Worm (Caenorhabditis elegans): ENCODE measurements around the gene ceh-60.

ceh-60 gene

DNA sequence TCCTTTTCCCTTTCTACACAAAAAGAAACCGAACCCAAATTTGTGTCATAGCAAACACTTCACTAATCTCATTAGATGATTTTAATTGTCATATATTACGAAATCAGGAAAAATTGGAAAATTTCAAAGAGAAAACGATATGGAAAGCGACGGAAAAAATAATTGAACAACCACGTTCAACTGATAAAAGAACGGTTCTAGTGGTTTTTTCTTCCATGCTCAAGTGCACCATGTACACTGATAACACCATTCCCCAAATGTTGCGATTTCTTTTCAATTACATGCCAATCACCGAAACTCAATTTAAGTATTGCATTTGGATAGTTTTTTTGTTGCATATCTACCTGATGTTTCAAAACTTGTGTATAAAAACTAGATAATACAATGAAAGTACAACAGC lies 645 bp upstream of the ceh-60 start:
- TF ChIP-seq nhr-80 (tag; optimal IDR thresholded peaks at IDR 0.05) (peak; percentile 90), ztf-26 (tag; optimal IDR thresholded peaks at IDR 0.05) (no peak), let-607 (tag; optimal IDR thresholded peaks at IDR 0.05) (no peak), madf-6 (GFP tag; IDR thresholded peaks at IDR 0.05) (no peak), ceh-27 (GFP tag; optimal IDR thresholded peaks at IDR 0.05) (no peak), nhr-120 (GFP tag; IDR thresholded peaks at IDR 0.05) (no peak), unc-62 (GFP tag; optimal IDR thresholded peaks at IDR 0.05) (peak; percentile 75), F39B2.1 (GFP tag; IDR thresholded peaks at IDR 0.05) (no peak), cebp-1 (GFP tag; IDR thresholded peaks at IDR 0.05) (peak; percentile 42; the same call in 1 of the 2 replicates), cebp-1 (tag; optimal IDR thresholded peaks at IDR 0.05) (peak; percentile 69), tbx-9 (tag; optimal IDR thresholded peaks at IDR 0.05; ENCODE audit: borderline replicate concordance) (no peak), fkh-3 (tag; optimal IDR thresholded peaks at IDR 0.05) (no peak), nfyb-1 (GFP tag; IDR thresholded peaks at IDR 0.05) (0 out of 2 replicates have a peak, but pooled peaks have one; percentile 16)

DNA sequence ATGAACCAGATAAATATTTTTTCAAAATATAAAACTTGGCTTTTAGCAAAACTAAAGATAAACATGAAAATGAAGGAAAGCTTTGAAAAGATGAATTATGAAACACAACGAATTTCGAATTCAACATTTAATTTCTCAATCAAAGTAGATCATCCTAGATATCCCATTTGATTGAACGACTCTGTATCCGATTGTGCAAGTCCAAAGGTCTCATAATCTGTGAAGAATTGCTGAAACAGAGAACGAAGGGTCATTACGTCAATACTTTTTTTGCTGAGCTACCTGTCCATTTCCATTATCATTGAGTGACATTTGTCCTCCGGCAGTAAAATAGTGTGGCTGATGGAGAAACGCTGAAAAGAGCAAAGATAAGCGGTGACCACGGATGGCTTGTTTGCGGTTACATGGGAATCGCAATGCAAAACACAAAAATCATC lies 7.3 kb downstream of the ceh-60 start:
- TF ChIP-seq repo-1 (tag; optimal IDR thresholded peaks at IDR 0.05), result peak; percentile 69
- TF ChIP-seq somi-1 (GFP tag; optimal IDR thresholded peaks at IDR 0.05), result no peak
- no peak for TF ChIP-seq madf-8 (GFP tag; conservative IDR thresholded peaks at IDR 0.05)
- no peak for TF ChIP-seq athp-1 (tag; optimal IDR thresholded peaks at IDR 0.05)
- no peak for TF ChIP-seq bed-2 (GFP tag; IDR thresholded peaks at IDR 0.05)
- no peak; the same call in 1 of the 2 replicates for TF ChIP-seq egl-44 (GFP tag; IDR thresholded peaks at IDR 0.05)
- TF ChIP-seq nfyb-1 (GFP tag; IDR thresholded peaks at IDR 0.05), result peak; percentile 90
- no peak for TF ChIP-seq F23B12.7 (tag; optimal IDR thresholded peaks at IDR 0.05; ENCODE audit: insufficient read depth)
- TF ChIP-seq nfya-2 (GFP tag; IDR thresholded peaks at IDR 0.05), result 0 out of 2 replicates have a peak, but pooled peaks have one; percentile 57
- TF ChIP-seq nhr-90 (tag; optimal IDR thresholded peaks at IDR 0.05), result peak; percentile 85
- TF ChIP-seq T07F8.4 (tag; optimal IDR thresholded peaks at IDR 0.05), result no peak
- no peak for TF ChIP-seq dox-1 (GFP tag; IDR thresholded peaks at IDR 0.05)
- no peak for TF ChIP-seq xnd-1 (tag; optimal IDR thresholded peaks at IDR 0.05)
- TF ChIP-seq snpc-3.4 (tag; optimal IDR thresholded peaks at IDR 0.05), result no peak
- TF ChIP-seq attf-6 (GFP tag; IDR thresholded peaks at IDR 0.05), result no peak
- peak; percentile 15 for TF ChIP-seq ama-1 (optimal IDR thresholded peaks at IDR 0.05)
- no peak for TF ChIP-seq ama-1 (GFP tag; optimal IDR thresholded peaks at IDR 0.05)
- TF ChIP-seq C17E4.6 (GFP tag; IDR thresholded peaks at IDR 0.05), result peak; percentile 19; the same call in 1 of the 2 replicates
- TF ChIP-seq lir-1 (GFP tag; conservative IDR thresholded peaks at IDR 0.05), result no peak
- TF ChIP-seq Y95B8A.8 (GFP tag; IDR thresholded peaks at IDR 0.05), result peak; percentile 78; the same call in 1 of the 2 replicates
- TF ChIP-seq ceh-100 (GFP tag; IDR thresholded peaks at IDR 0.05), result no peak
- no peak for TF ChIP-seq snpc-1.3 (tag; optimal IDR thresholded peaks at IDR 0.05; ENCODE audit: insufficient read depth)
- no peak for TF ChIP-seq D2030.7 (GFP tag; IDR thresholded peaks at IDR 0.05)
- peak; percentile 69 for TF ChIP-seq tlf-1 (GFP tag; optimal IDR thresholded peaks at IDR 0.05)
- no peak for TF ChIP-seq B0261.1 (tag; optimal IDR thresholded peaks at IDR 0.05)
- peak; percentile 73 for TF ChIP-seq F10E7.11 (tag; optimal IDR thresholded peaks at IDR 0.05)
- peak; percentile 71 for TF ChIP-seq ekl-4 (GFP tag; IDR thresholded peaks at IDR 0.05)
- TF ChIP-seq nfya-1 (tag; optimal IDR thresholded peaks at IDR 0.05; ENCODE audit: borderline replicate concordance, insufficient read depth), result no peak
- TF ChIP-seq unc-130 (GFP tag; optimal IDR thresholded peaks at IDR 0.05), result no peak
- no peak for TF ChIP-seq nhr-120 (GFP tag; IDR thresholded peaks at IDR 0.05)
- peak; percentile 7 for TF ChIP-seq lin-40 (tag; optimal IDR thresholded peaks at IDR 0.05)
- TF ChIP-seq sdz-38 (tag; optimal IDR thresholded peaks at IDR 0.05), result no peak
- TF ChIP-seq aptf-2 (GFP tag; conservative IDR thresholded peaks at IDR 0.05), result no peak
- no peak for TF ChIP-seq lin-26 (GFP tag; IDR thresholded peaks at IDR 0.05)
- TF ChIP-seq lag-1 (GFP tag; IDR thresholded peaks at IDR 0.05), result no peak
- no peak for TF ChIP-seq F55B11.4 (tag; optimal IDR thresholded peaks at IDR 0.05; ENCODE audit: borderline replicate concordance, insufficient read depth)
- peak; percentile 36; the same call in 1 of the 2 replicates for TF ChIP-seq hsf-1 (GFP tag; IDR thresholded peaks at IDR 0.05)
